Worm (Caenorhabditis elegans) whole organism, L4 larva: ENCODE measurements around the gene inft-2.

ENCODE experiments used
- ceh-82 ChIP-seq: sonication (generic microtip); optimal IDR thresholded peaks from 2 replicates; lab custom pipeline; 2017; ENCODE audit warnings: missing biosample characterization, missing genetic modification characterization
- hmg-1.1 ChIP-seq: fragments of 200-800 bp; sonication (Bioruptor generic); IDR thresholded peaks from 2 replicates; pipeline ENCODE4 v1.3.6; 2022; ENCODE audit warnings: missing genetic modification reagents, missing genetic modification characterization, missing compliant biosample characterization
- zag-1 ChIP-seq: fragments of 150-350 bp; optimal IDR thresholded peaks from 2 replicates; lab custom pipeline; 2014; ENCODE audit warnings: missing biosample characterization, missing genetic modification characterization
- ztf-11 ChIP-seq: fragments of 150-350 bp; optimal IDR thresholded peaks from 2 replicates; lab custom pipeline; 2014; ENCODE audit warnings: missing biosample characterization, missing genetic modification characterization

ce11 chrV:13047574-13048030 lies 45.5 kb downstream of the inft-2 start, which contains the start of gene W07G4.5:
- TF ChIP-seq ztf-11 (tag; lab: Kevin White, UChicago) = no peak
- no peak for TF ChIP-seq ceh-82 (tag; lab: Kevin White, UChicago)
- TF ChIP-seq zag-1 = no peak
- no peak for TF ChIP-seq hmg-1.1 (GFP tag; lab: Robert Waterston, UW)
